Fruit fly (Drosophila melanogaster) S2 (cell line): ENCODE data around the gene CG13639.

Source experiments
- CG8478 ChIP-seq: fragments of >200 bp; optimal IDR thresholded peaks from 2 replicates; lab custom pipeline; 2018
- CTCF ChIP-seq, 2 experiments: fragments of >200 bp; optimal IDR thresholded peaks; 2 replicates each; lab custom pipeline; 2018

dm6 chr3R:24888418-24888817 lies 28.3 kb upstream of the CG13639 start:
- TF ChIP-seq CG8478 (lab: Kevin White, UChicago): no peak
- TF ChIP-seq CTCF (optimal IDR thresholded peaks at IDR 0.05; lab: Kevin White, UChicago): no peak
